Worm (Caenorhabditis elegans): ENCODE results near the gene clec-157.

DNA sequence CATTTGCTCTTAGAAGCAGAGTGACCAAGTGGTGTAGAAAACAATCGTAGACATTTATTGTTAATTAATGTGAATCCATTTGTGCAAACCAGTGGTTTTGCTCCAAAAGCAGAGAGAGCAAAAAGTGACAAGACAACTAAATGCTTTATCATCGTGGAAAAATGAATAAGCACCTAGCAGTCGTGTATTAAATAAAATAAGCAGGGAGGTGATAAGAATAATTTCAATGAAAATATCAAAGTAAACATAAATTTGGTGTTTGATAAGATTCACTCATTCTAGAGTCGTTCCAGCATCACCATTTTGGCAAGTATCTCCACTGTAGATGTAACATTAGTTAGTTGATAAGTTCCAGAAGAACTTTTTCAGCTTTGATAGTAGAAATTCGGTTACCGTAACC, 43.1 kb upstream of the clec-157 start, which contains the start of gene clec-6:
- TF ChIP-seq flh-1 (GFP tag; optimal IDR thresholded peaks at IDR 0.05) (no peak), mls-2 (tag; optimal IDR thresholded peaks at IDR 0.05) (no peak), pha-4 (tag; optimal IDR thresholded peaks at IDR 0.05) (no peak), unc-62 (GFP tag; optimal IDR thresholded peaks at IDR 0.05) (no peak), drap-1 (GFP tag; optimal IDR thresholded peaks at IDR 0.05) (no peak), blmp-1 (tag; optimal IDR thresholded peaks at IDR 0.05) (no peak), ceh-43 (GFP tag; optimal IDR thresholded peaks at IDR 0.05) (no peak)
